Worm (Caenorhabditis elegans): Measurements from ENCODE around the gene ubc-17.

ubc-17 gene

DNA sequence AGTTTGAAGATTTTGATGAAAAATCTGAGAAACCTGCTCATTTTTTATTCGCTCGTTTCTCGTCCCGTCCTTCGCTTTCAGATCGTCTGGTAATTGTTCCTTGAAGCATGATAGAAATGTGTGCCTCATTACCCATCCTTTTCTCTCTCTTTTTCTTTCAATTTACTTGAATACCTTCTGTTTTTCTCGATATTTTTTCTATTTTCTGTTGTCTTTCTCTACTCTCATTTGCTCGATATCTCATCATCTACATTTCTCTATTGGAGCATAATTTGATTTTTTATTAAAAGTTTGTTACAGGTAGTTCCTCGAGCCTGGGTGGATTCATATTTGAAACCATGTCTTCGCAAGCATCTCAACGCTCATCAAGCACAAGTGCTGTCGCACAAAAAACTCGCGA is at the start of gene ubc-17:
Gene ubc-17, plus strand, starts transcription at position 301 of the 400 bp plus-strand sequence.
- no peak for TF ChIP-seq mdl-1 (tag; optimal IDR thresholded peaks at IDR 0.05)
- no peak for TF ChIP-seq elt-3 (tag; optimal IDR thresholded peaks at IDR 0.05)
- no peak for TF ChIP-seq gmeb-1 (tag; optimal IDR thresholded peaks at IDR 0.05)
- no peak for TF ChIP-seq skn-1 (tag; optimal IDR thresholded peaks at IDR 0.05)

DNA sequence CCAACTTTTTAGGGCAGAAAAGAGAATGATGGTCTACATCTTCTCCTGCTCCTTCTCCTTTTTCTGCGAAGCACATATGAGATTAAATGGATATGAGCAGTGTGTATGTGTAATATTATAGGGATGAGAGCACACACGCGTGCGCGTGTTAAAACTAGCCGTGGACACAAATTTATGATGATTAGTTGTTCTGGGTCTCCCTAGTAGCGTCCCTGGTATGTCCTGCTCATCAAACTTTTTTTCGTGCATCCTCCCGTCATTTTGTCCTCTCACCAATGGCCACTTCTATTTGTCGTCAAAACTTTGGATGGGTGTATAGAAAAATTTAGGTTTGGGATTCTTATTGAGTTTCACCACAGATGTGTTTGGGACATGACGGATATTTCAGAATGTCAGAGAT is 48.5 kb upstream of the ubc-17 start:
- TF ChIP-seq ZK546.5 (tag; optimal IDR thresholded peaks at IDR 0.05) (no peak), lin-13 (GFP tag; optimal IDR thresholded peaks at IDR 0.05) (no peak), C34F6.9 (tag; optimal IDR thresholded peaks at IDR 0.05) (no peak), aly-2 (tag; optimal IDR thresholded peaks at IDR 0.05) (no peak), sma-3 (GFP tag; optimal IDR thresholded peaks at IDR 0.05) (no peak), elt-3 (tag; optimal IDR thresholded peaks at IDR 0.05) (no peak), mdl-1 (tag; optimal IDR thresholded peaks at IDR 0.05) (no peak), egl-27 (tag; optimal IDR thresholded peaks at IDR 0.05) (no peak), nhr-10 (tag; optimal IDR thresholded peaks at IDR 0.05) (no peak), ztf-11 (tag; optimal IDR thresholded peaks at IDR 0.05) (no peak), lin-39 (tag; optimal IDR thresholded peaks at IDR 0.05) (no peak), nhr-21 (tag; optimal IDR thresholded peaks at IDR 0.05) (no peak), nhr-77 (tag; optimal IDR thresholded peaks at IDR 0.05) (no peak), alr-1 (tag; optimal IDR thresholded peaks at IDR 0.05) (no peak), nhr-23 (tag; optimal IDR thresholded peaks at IDR 0.05) (no peak), sem-4 (tag; optimal IDR thresholded peaks at IDR 0.05) (no peak), nhr-12 (tag; optimal IDR thresholded peaks at IDR 0.05) (no peak), nhr-6 (tag; optimal IDR thresholded peaks at IDR 0.05) (no peak), nhr-237 (tag; optimal IDR thresholded peaks at IDR 0.05) (no peak), ztf-4 (tag; optimal IDR thresholded peaks at IDR 0.05) (no peak)

DNA sequence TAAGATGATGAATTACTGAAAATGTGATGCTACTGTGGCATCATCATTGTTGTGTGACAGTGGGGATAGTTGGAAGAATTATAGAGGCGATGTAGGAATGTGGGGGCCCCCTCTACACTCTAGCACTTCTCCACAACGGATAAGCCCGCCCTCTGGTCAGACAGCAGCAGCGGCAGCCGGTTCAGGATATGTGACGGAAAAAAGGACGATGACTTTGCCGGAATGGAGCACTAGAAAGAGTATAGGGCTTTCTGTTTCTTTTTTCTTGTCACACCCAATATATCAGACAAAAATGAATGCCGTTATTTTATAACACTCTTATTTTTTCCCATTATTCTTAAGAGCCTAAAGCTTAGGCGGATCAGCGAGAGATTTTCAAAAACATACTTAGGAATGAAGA is 44.9 kb upstream of the ubc-17 start, which contains the start of gene tyra-2:
Gene tyra-2, minus strand, starts transcription at position 101 of the 400 bp plus-strand sequence.
- no peak for TF ChIP-seq lsy-2 (tag; optimal IDR thresholded peaks at IDR 0.05)
- no peak for TF ChIP-seq ama-1 (optimal IDR thresholded peaks at IDR 0.05)
- TF ChIP-seq nhr-25 (tag; optimal IDR thresholded peaks at IDR 0.05) = no peak
- TF ChIP-seq nhr-129 (tag; optimal IDR thresholded peaks at IDR 0.05) = no peak
- TF ChIP-seq dmd-4 (tag; optimal IDR thresholded peaks at IDR 0.05) = no peak
- TF ChIP-seq elt-3 (tag; optimal IDR thresholded peaks at IDR 0.05) = no peak
- no peak for TF ChIP-seq snpc-4 (tag; optimal IDR thresholded peaks at IDR 0.05)
- TF ChIP-seq zag-1 (tag; optimal IDR thresholded peaks at IDR 0.05) = no peak
- TF ChIP-seq mab-5 (tag; optimal IDR thresholded peaks at IDR 0.05) = no peak
- TF ChIP-seq mdl-1 (tag; optimal IDR thresholded peaks at IDR 0.05) = no peak
- TF ChIP-seq fos-1 (tag; optimal IDR thresholded peaks at IDR 0.05) = no peak
- no peak for TF ChIP-seq sma-3 (GFP tag; optimal IDR thresholded peaks at IDR 0.05)
- no peak for TF ChIP-seq skn-1 (tag; optimal IDR thresholded peaks at IDR 0.05)
- TF ChIP-seq nhr-12 (tag; optimal IDR thresholded peaks at IDR 0.05) = no peak
- no peak for TF ChIP-seq blmp-1 (tag; optimal IDR thresholded peaks at IDR 0.05; ENCODE audit: insufficient read depth)
- no peak for TF ChIP-seq nhr-6 (tag; optimal IDR thresholded peaks at IDR 0.05)
- TF ChIP-seq nhr-11 (tag; optimal IDR thresholded peaks at IDR 0.05) = no peak
- TF ChIP-seq ceh-82 (tag; optimal IDR thresholded peaks at IDR 0.05) = no peak
- no peak for TF ChIP-seq crh-2 (tag; optimal IDR thresholded peaks at IDR 0.05)
- no peak for TF ChIP-seq ztf-1 (GFP tag; conservative IDR thresholded peaks at IDR 0.05)

DNA sequence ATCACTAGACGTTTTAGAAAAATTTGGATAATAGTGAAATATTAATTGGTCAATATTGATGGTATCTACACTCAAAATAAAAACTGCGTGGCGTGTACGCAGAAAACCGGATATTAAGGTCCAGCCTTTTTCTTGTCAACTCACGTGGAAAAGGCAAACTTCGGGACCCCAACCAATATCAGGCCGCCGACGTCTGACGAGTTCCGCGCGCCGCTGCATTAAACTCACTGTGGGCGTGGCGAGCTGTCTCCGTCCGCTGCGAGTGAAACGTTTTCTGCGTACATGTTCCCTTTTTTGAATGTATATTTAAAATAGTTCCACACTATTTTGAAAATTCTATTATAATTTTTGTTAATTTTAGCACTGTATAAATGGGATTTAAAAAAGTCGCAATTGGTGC is 44.5 kb upstream of the ubc-17 start:
- no peak for TF ChIP-seq unc-39 (tag; optimal IDR thresholded peaks at IDR 0.05)
- no peak for TF ChIP-seq F13H6.1 (tag; optimal IDR thresholded peaks at IDR 0.05)
- TF ChIP-seq R02D3.7 (tag; optimal IDR thresholded peaks at IDR 0.05) = no peak

DNA sequence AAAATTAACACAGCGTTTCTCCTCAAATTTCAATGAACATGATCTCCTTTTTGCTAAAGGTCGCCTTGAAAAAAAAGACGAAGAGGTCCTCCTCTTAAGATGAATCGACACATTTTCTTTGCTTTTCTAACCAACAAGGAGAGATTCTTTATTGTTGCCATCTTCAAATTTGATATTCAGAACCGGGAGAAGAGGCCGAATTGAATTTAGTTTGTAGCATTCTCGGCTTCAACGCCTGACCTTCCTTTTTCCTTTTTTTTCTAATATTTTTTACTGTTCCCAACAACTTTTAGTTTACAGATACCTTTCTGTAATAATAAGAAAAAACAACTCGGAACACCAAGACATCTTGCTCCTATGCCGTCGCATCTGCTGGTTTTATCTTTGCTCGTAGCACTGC is 30.7 kb upstream of the ubc-17 start, which contains the start of gene cah-5:
Gene cah-5, plus strand, starts transcription at position 301 of the 400 bp plus-strand sequence.
- TF ChIP-seq nhr-10 (tag; optimal IDR thresholded peaks at IDR 0.05) (no peak), sma-3 (GFP tag; optimal IDR thresholded peaks at IDR 0.05) (no peak), dmd-4 (tag; optimal IDR thresholded peaks at IDR 0.05) (no peak), mbf-1 (tag; optimal IDR thresholded peaks at IDR 0.05) (no peak), sem-4 (tag; optimal IDR thresholded peaks at IDR 0.05) (no peak), nhr-11 (tag; optimal IDR thresholded peaks at IDR 0.05) (no peak), egl-27 (tag; optimal IDR thresholded peaks at IDR 0.05) (no peak), F13H6.1 (tag; optimal IDR thresholded peaks at IDR 0.05) (no peak), lsy-2 (tag; optimal IDR thresholded peaks at IDR 0.05) (no peak), nhr-12 (tag; optimal IDR thresholded peaks at IDR 0.05) (no peak), peb-1 (tag; optimal IDR thresholded peaks at IDR 0.05) (no peak), nhr-77 (tag; optimal IDR thresholded peaks at IDR 0.05) (no peak), ztf-1 (GFP tag; conservative IDR thresholded peaks at IDR 0.05) (no peak), R02D3.7 (tag; optimal IDR thresholded peaks at IDR 0.05) (no peak)

Data from whole organism, L2 larva.